Fruit fly (Drosophila melanogaster) whole organism, prepupa: ENCODE measurements around the gene Arl5.
A peak's percentile ranks its signal among the peaks of the same experiment; 100 is the strongest.

ENCODE experiments used
- Blimp-1 ChIP-seq: fragments of 200-800 bp; sonication (Bioruptor generic); optimal IDR thresholded peaks from 3 replicates; lab custom pipeline; 2017; ENCODE audit warnings: missing biosample characterization, missing genetic modification characterization, mild to moderate bottlenecking, moderate library complexity, missing genetic modification reagents
- CG10631 ChIP-seq: fragments of 200-800 bp; sonication (Bioruptor generic); optimal IDR thresholded peaks from 2 replicates; lab custom pipeline; 2016; ENCODE audit warnings: missing biosample characterization, missing genetic modification characterization
- CG10669 ChIP-seq: fragments of 200-800 bp; sonication (Bioruptor generic); optimal IDR thresholded peaks from 3 replicates; lab custom pipeline; 2018; ENCODE audit warnings: missing biosample characterization, mild to moderate bottlenecking, missing genetic modification characterization, moderate library complexity
- CG11762 ChIP-seq: fragments of 200-800 bp; sonication (Bioruptor generic); optimal IDR thresholded peaks from 3 replicates; lab custom pipeline; 2016; ENCODE audit warnings: missing biosample characterization, missing genetic modification characterization; ENCODE audit not compliant: insufficient read depth
- CG11902 ChIP-seq: fragments of 200-800 bp; sonication (Bioruptor generic); optimal IDR thresholded peaks from 3 replicates; lab custom pipeline; 2016; ENCODE audit warnings: missing biosample characterization, missing genetic modification characterization
- CG15336 ChIP-seq: fragments of 200-800 bp; sonication (Bioruptor generic); IDR thresholded peaks from 2 replicates; pipeline ENCODE4 v1.3.6; 2022; ENCODE audit warnings: missing biosample characterization, missing genetic modification characterization
- CG1621 ChIP-seq: fragments of 200-800 bp; sonication (Bioruptor generic); optimal IDR thresholded peaks from 3 replicates; lab custom pipeline; 2018; ENCODE audit warnings: missing biosample characterization, mild to moderate bottlenecking, missing genetic modification characterization
- CG16779 ChIP-seq: fragments of 200-800 bp; sonication (Bioruptor generic); optimal IDR thresholded peaks from 3 replicates; lab custom pipeline; 2017; ENCODE audit warnings: missing biosample characterization, mild to moderate bottlenecking, missing genetic modification characterization
- CG3032 ChIP-seq: fragments of 200-800 bp; optimal IDR thresholded peaks from 2 replicates; lab custom pipeline; 2019; ENCODE audit warnings: missing biosample characterization, mild to moderate bottlenecking, missing genetic modification characterization, moderate library complexity
- CG31627 ChIP-seq: fragments of 200-800 bp; sonication (Bioruptor generic); optimal IDR thresholded peaks from 3 replicates; lab custom pipeline; 2016; ENCODE audit warnings: missing biosample characterization, missing genetic modification characterization
- CG34406 ChIP-seq: fragments of 200-800 bp; sonication (Bioruptor generic); optimal IDR thresholded peaks from 3 replicates; lab custom pipeline; 2016; ENCODE audit warnings: missing biosample characterization, missing genetic modification characterization
- CG3919 ChIP-seq: fragments of 200-800 bp; sonication (Bioruptor generic); optimal IDR thresholded peaks from 3 replicates; lab custom pipeline; 2016; ENCODE audit warnings: missing biosample characterization, missing genetic modification characterization
- CG6276 ChIP-seq: fragments of 200-800 bp; sonication (Bioruptor generic); optimal IDR thresholded peaks from 2 replicates; lab custom pipeline; 2017; ENCODE audit warnings: missing biosample characterization, mild to moderate bottlenecking, missing genetic modification characterization
- CG6792 ChIP-seq: fragments of 200-800 bp; sonication (Bioruptor generic); optimal IDR thresholded peaks from 3 replicates; lab custom pipeline; 2016; ENCODE audit warnings: missing biosample characterization, missing genetic modification characterization
- CG6808 ChIP-seq: fragments of 200-800 bp; sonication (Bioruptor generic); optimal IDR thresholded peaks from 3 replicates; lab custom pipeline; 2017; ENCODE audit warnings: missing biosample characterization, missing genetic modification characterization, mild to moderate bottlenecking, moderate library complexity, missing genetic modification reagents
- CG6854 ChIP-seq: fragments of 200-800 bp; sonication (Bioruptor generic); optimal IDR thresholded peaks from 2 replicates; lab custom pipeline; 2017; ENCODE audit warnings: missing biosample characterization, mild to moderate bottlenecking, missing genetic modification characterization
- CG7368 ChIP-seq: fragments of 200-800 bp; sonication (Bioruptor generic); optimal IDR thresholded peaks from 3 replicates; lab custom pipeline; 2016; ENCODE audit warnings: missing biosample characterization, missing genetic modification characterization
- CG8119 ChIP-seq: fragments of 200-800 bp; sonication (Bioruptor generic); IDR thresholded peaks from 3 replicates; pipeline ENCODE4 v1.3.6; 2022; ENCODE audit warnings: missing biosample characterization, missing genetic modification characterization
- CG8632 ChIP-seq: fragments of 200-800 bp; sonication (Bioruptor generic); optimal IDR thresholded peaks from 3 replicates; lab custom pipeline; 2016; ENCODE audit warnings: missing biosample characterization, missing genetic modification characterization
- CG9139 ChIP-seq: fragments of 200-800 bp; sonication (Bioruptor generic); optimal IDR thresholded peaks from 3 replicates; lab custom pipeline; 2017; ENCODE audit warnings: missing biosample characterization, mild to moderate bottlenecking, missing genetic modification characterization
- Eip75B ChIP-seq: fragments of 200-800 bp; sonication (Bioruptor generic); optimal IDR thresholded peaks from 3 replicates; lab custom pipeline; 2016; ENCODE audit warnings: missing biosample characterization, missing genetic modification characterization
- Eip78C ChIP-seq: fragments of 200-800 bp; sonication (Bioruptor generic); peaks from one replicate; lab custom pipeline; 2016; ENCODE audit warnings: missing biosample characterization, missing genetic modification characterization
- Eip93F ChIP-seq: fragments of 200-800 bp; sonication (Bioruptor generic); optimal IDR thresholded peaks from 2 replicates; lab custom pipeline; 2016; ENCODE audit warnings: missing biosample characterization, mild to moderate bottlenecking, missing genetic modification characterization
- Ets21C ChIP-seq: fragments of 200-800 bp; sonication (Bioruptor generic); optimal IDR thresholded peaks from 3 replicates; lab custom pipeline; 2016; ENCODE audit warnings: missing biosample characterization, missing genetic modification characterization
- Ets96B ChIP-seq: fragments of 200-800 bp; optimal IDR thresholded peaks from 2 replicates; lab custom pipeline; 2019; ENCODE audit warnings: missing biosample characterization, mild to moderate bottlenecking, missing genetic modification characterization, moderate library complexity
- Gug ChIP-seq: fragments of 200-800 bp; sonication (Bioruptor generic); IDR thresholded peaks from 2 replicates; pipeline ENCODE4 v1.3.6; 2022; ENCODE audit warnings: missing biosample characterization, missing genetic modification characterization
- Hr38 ChIP-seq: sonication (Bioruptor generic); optimal IDR thresholded peaks from 2 replicates; lab custom pipeline; 2016; ENCODE audit warnings: missing biosample characterization, missing genetic modification characterization
- Lpt ChIP-seq: fragments of 200-800 bp; sonication (Bioruptor generic); optimal IDR thresholded peaks from 3 replicates; lab custom pipeline; 2016; ENCODE audit warnings: missing biosample characterization, missing genetic modification characterization
- Met ChIP-seq: fragments of 200-800 bp; sonication (Bioruptor generic); optimal IDR thresholded peaks from 3 replicates; lab custom pipeline; 2016; ENCODE audit warnings: missing biosample characterization, missing genetic modification characterization
- OdsH ChIP-seq: fragments of 200-800 bp; sonication (Bioruptor generic); optimal IDR thresholded peaks from 3 replicates; lab custom pipeline; 2016; ENCODE audit warnings: missing biosample characterization, missing genetic modification characterization
- Sox15 ChIP-seq: fragments of 200-800 bp; sonication (Bioruptor generic); optimal IDR thresholded peaks from 3 replicates; lab custom pipeline; 2016; ENCODE audit warnings: missing biosample characterization, missing genetic modification characterization
- acj6 ChIP-seq: fragments of 200-800 bp; sonication (Bioruptor generic); optimal IDR thresholded peaks from 3 replicates; lab custom pipeline; 2016; ENCODE audit warnings: missing biosample characterization, missing genetic modification characterization
- dac ChIP-seq: fragments of 200-800 bp; sonication (Bioruptor generic); optimal IDR thresholded peaks from 2 replicates; lab custom pipeline; 2017; ENCODE audit warnings: missing biosample characterization, mild to moderate bottlenecking, missing genetic modification characterization
- eg ChIP-seq: fragments of 200-800 bp; sonication (Bioruptor generic); IDR thresholded peaks from 3 replicates; pipeline ENCODE4 v1.3.6; 2022; ENCODE audit warnings: missing biosample characterization, missing genetic modification characterization
- esn ChIP-seq: fragments of 200-800 bp; sonication (Bioruptor generic); optimal IDR thresholded peaks from 2 replicates; lab custom pipeline; 2016; ENCODE audit warnings: missing biosample characterization, mild to moderate bottlenecking, missing genetic modification characterization, moderate library complexity
- fd59A ChIP-seq: fragments of 200-800 bp; sonication (Bioruptor generic); optimal IDR thresholded peaks from 2 replicates; lab custom pipeline; 2017; ENCODE audit warnings: missing biosample characterization, mild to moderate bottlenecking, missing genetic modification characterization, missing genetic modification reagents
- fd85E ChIP-seq: fragments of 200-800 bp; sonication (Bioruptor generic); optimal IDR thresholded peaks from 3 replicates; lab custom pipeline; 2016; ENCODE audit warnings: missing biosample characterization, missing genetic modification characterization
- fkh ChIP-seq: fragments of 200-800 bp; sonication (Bioruptor generic); optimal IDR thresholded peaks from 3 replicates; lab custom pipeline; 2017; ENCODE audit warnings: missing biosample characterization, mild to moderate bottlenecking, missing genetic modification characterization, moderate library complexity
- lz ChIP-seq: fragments of 200-800 bp; sonication (Bioruptor generic); optimal IDR thresholded peaks from 3 replicates; lab custom pipeline; 2016; ENCODE audit warnings: missing biosample characterization, missing genetic modification characterization
- pdm3 ChIP-seq: fragments of 200-800 bp; sonication (Bioruptor generic); optimal IDR thresholded peaks from 3 replicates; lab custom pipeline; 2016; ENCODE audit warnings: missing biosample characterization, missing genetic modification characterization
- salr ChIP-seq, 2 experiments: fragments of 200-800 bp; sonication (Bioruptor generic); optimal IDR thresholded peaks; 3 replicates each; lab custom pipeline; 2016 to 2018; ENCODE audit warnings: missing biosample characterization in 2 of 2, missing genetic modification characterization in 2 of 2, mild to moderate bottlenecking in 1 of 2
- spab ChIP-seq: fragments of 200-800 bp; sonication (Bioruptor generic); optimal IDR thresholded peaks from 2 replicates; lab custom pipeline; 2017; ENCODE audit warnings: missing biosample characterization, mild to moderate bottlenecking, missing genetic modification characterization, missing genetic modification reagents
- svp ChIP-seq: fragments of 200-800 bp; sonication (Bioruptor generic); peaks from one replicate; lab custom pipeline; 2016; ENCODE audit warnings: missing biosample characterization, missing genetic modification characterization
- vri ChIP-seq: fragments of 200-800 bp; sonication (Bioruptor generic); optimal IDR thresholded peaks from 3 replicates; lab custom pipeline; 2016; ENCODE audit warnings: missing biosample characterization, mild to moderate bottlenecking, missing genetic modification characterization

The Arl5 gene

dm6 chr3L:8340264-8341095 lies 40.8 kb upstream of the Arl5 start, which contains the start of the genes Prim1 and CG7083 (continued):
- TF ChIP-seq spab (GFP tag; lab: Kevin White, UChicago) (no peak), fkh (GFP tag; lab: Kevin White, UChicago) (peak; percentile 95), eg (GFP tag; lab: Robert Waterston, UW) (no peak), vri (GFP tag; lab: Kevin White, UChicago) (peak; percentile 93), Hr38 (GFP tag; lab: Kevin White, UChicago) (no peak), CG10669 (GFP tag; lab: Kevin White, UChicago) (peak; percentile 55), CG31627 (GFP tag; lab: Kevin White, UChicago) (peak; percentile 74), CG9139 (GFP tag; lab: Kevin White, UChicago) (no peak), Met (GFP tag; lab: Kevin White, UChicago) (no peak), CG16779 (tag; lab: Kevin White, UChicago) (no peak), CG8632 (GFP tag; lab: Kevin White, UChicago) (peak; percentile 9), Eip75B (GFP tag; lab: Kevin White, UChicago) (peak; percentile 74), salr (GFP tag; optimal IDR thresholded peaks at IDR 0.05; lab: Kevin White, UChicago) (no peak), CG6276 (GFP tag; lab: Kevin White, UChicago) (no peak), fd59A (GFP tag; lab: Kevin White, UChicago) (no peak), Gug (GFP tag; lab: Robert Waterston, UW) (peak; percentile 28; the same call in 1 of the 2 replicates), Eip78C (GFP tag; lab: Kevin White, UChicago) (peak; percentile 85), Ets96B (tag; lab: Kevin White, UChicago) (peak; percentile 41), Sox15 (GFP tag; lab: Kevin White, UChicago) (peak; percentile 2), Eip93F (GFP tag; lab: Kevin White, UChicago) (peak; percentile 18), Blimp-1 (GFP tag; lab: Kevin White, UChicago) (peak; percentile 1), CG11762 (GFP tag; lab: Kevin White, UChicago) (peak; percentile 60), CG6792 (GFP tag; lab: Kevin White, UChicago) (peak; percentile 45), fd85E (GFP tag; lab: Kevin White, UChicago) (no peak), CG6854 (GFP tag; lab: Kevin White, UChicago) (peak; percentile 5), CG3032 (tag; lab: Kevin White, UChicago) (peak; percentile 57)
- TF ChIP-seq, all 60 proteins: peak for 44

- TF ChIP-seq esn (GFP tag; lab: Kevin White, UChicago) (no peak), svp (GFP tag; lab: Kevin White, UChicago) (peak; percentile 98), Ets96B (tag; lab: Kevin White, UChicago) (no peak), CG10631 (GFP tag; lab: Kevin White, UChicago) (no peak), CG34406 (GFP tag; lab: Kevin White, UChicago) (no peak), lz (GFP tag; lab: Kevin White, UChicago) (no peak), CG1621 (tag; lab: Kevin White, UChicago) (no peak), CG6808 (peak; percentile 52), dac (GFP tag; lab: Kevin White, UChicago) (no peak), CG8632 (GFP tag; lab: Kevin White, UChicago) (no peak), Lpt (GFP tag; lab: Kevin White, UChicago) (no peak), OdsH (GFP tag; lab: Kevin White, UChicago) (no peak), CG8119 (GFP tag; lab: Robert Waterston, UW) (no peak), CG3919 (peak; percentile 23), CG11902 (no peak), Ets21C (GFP tag; lab: Kevin White, UChicago) (no peak), CG11762 (GFP tag; lab: Kevin White, UChicago) (no peak), acj6 (GFP tag; lab: Kevin White, UChicago) (no peak), CG15336 (GFP tag; lab: Robert Waterston, UW) (no peak), Hr38 (GFP tag; lab: Kevin White, UChicago) (no peak), pdm3 (no peak), vri (GFP tag; lab: Kevin White, UChicago) (no peak), CG6854 (GFP tag; lab: Kevin White, UChicago) (no peak), CG6276 (GFP tag; lab: Kevin White, UChicago) (no peak), CG16779 (tag; lab: Kevin White, UChicago) (peak; percentile 8), CG7368 (GFP tag; lab: Kevin White, UChicago) (no peak), Eip78C (GFP tag; lab: Kevin White, UChicago) (peak; percentile 79), Met (GFP tag; lab: Kevin White, UChicago) (peak; percentile 27), fkh (GFP tag; lab: Kevin White, UChicago) (peak; percentile 75)
Observed at dm6 chr3L:8338921-8339320, 39.3 kb upstream of the Arl5 start, which contains the start of gene Pex2. Gene Pex2, plus strand, starts transcription at chr3L:8339051.
